Fruit fly (Drosophila melanogaster): ENCODE results near the gene nyo.

Gene nyo

DNA sequence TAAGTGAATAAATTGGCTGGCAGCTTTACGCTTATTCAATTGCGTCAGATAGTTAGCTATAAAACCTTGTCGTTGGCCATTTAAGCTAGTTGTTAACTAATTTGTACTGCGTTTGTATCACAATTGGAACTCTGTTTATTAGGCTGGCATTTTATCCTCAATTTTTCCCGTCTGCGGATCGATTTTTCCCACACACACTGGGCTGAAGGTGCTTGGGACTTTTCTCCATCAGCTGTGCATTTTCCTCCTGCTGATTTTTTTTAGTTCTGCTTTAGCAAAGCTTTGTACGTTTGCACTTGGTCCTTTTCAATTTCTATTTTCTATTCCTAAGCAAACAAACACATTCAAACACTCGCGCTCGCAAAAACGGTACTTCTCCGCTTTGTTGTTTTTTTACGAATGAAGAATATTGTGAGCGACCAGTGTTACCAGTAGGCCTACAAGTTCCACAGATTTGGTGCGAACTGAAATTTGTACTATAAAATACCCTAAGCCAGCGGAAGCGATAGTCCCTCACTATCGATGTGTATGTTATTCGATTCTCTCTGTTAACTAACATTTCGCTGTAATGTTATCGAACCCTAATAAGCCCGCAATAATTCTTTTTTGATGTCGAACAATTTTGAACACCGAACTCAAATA is 66.7 kb downstream of the nyo start (continued):
- no peak for TF ChIP-seq gsb (GFP tag; IDR thresholded peaks at IDR 0.05)
- no peak for TF ChIP-seq Fer2 (tag; optimal IDR thresholded peaks at IDR 0.05)
- TF ChIP-seq CG7839 (tag; optimal IDR thresholded peaks at IDR 0.05), result peak; percentile 22
- peak; percentile 50 for TF ChIP-seq CG15269 (tag; optimal IDR thresholded peaks at IDR 0.05)
- peak; percentile 43 for TF ChIP-seq Nf-YC (tag; optimal IDR thresholded peaks at IDR 0.05)
- no peak for TF ChIP-seq fru (optimal IDR thresholded peaks at IDR 0.05)
- TF ChIP-seq CG15479 (GFP tag; optimal IDR thresholded peaks at IDR 0.05), result no peak
- TF ChIP-seq fd3F (GFP tag; optimal IDR thresholded peaks at IDR 0.05), result no peak
- TF ChIP-seq CG2129 (GFP tag; IDR thresholded peaks at IDR 0.05; ENCODE audit: partially characterized antibody), result no peak
- TF ChIP-seq sd (tag; optimal IDR thresholded peaks at IDR 0.05), result no peak
- no peak for TF ChIP-seq CG15011 (GFP tag; optimal IDR thresholded peaks at IDR 0.05)
- no peak for TF ChIP-seq Hr51 (GFP tag; optimal IDR thresholded peaks at IDR 0.05)
- TF ChIP-seq CG16813 (GFP tag; IDR thresholded peaks at IDR 0.05; ENCODE audit: partially characterized antibody), result no peak
- no peak for TF ChIP-seq sens-2 (GFP tag; IDR thresholded peaks at IDR 0.05)
- TF ChIP-seq eve (GFP tag; optimal IDR thresholded peaks at IDR 0.05), result no peak
- no peak for TF ChIP-seq Ets65A (GFP tag)
- TF ChIP-seq Abd-B (GFP tag; optimal IDR thresholded peaks at IDR 0.05), result no peak
- TF ChIP-seq B-H2 (GFP tag; optimal IDR thresholded peaks at IDR 0.05), result peak; percentile 72
- no peak for TF ChIP-seq prd (optimal IDR thresholded peaks at IDR 0.05)
- no peak for TF ChIP-seq prd (GFP tag; IDR thresholded peaks at IDR 0.05)
- peak; percentile 75 for TF ChIP-seq CG14710 (tag; optimal IDR thresholded peaks at IDR 0.05)
- TF ChIP-seq Med (GFP tag), result peak; percentile 98
- peak; percentile 32 for TF ChIP-seq mam (GFP tag; optimal IDR thresholded peaks at IDR 0.05)
- TF ChIP-seq CG17568 (GFP tag; optimal IDR thresholded peaks at IDR 0.05), result peak; percentile 15
- no peak for TF ChIP-seq CG9932 (GFP tag; IDR thresholded peaks at IDR 0.05)
- no peak for TF ChIP-seq pnt (GFP tag; optimal IDR thresholded peaks at IDR 0.05)
- TF ChIP-seq Dad (GFP tag; optimal IDR thresholded peaks at IDR 0.05), result no peak
- no peak for TF ChIP-seq cwo (GFP tag; optimal IDR thresholded peaks at IDR 0.05)
- no peak for TF ChIP-seq CG42726 (GFP tag; IDR thresholded peaks at IDR 0.05; ENCODE audit: partially characterized antibody)
- TF ChIP-seq CG10321 (GFP tag; IDR thresholded peaks at IDR 0.05), result no peak
- peak; percentile 31 for TF ChIP-seq CG10209 (GFP tag; optimal IDR thresholded peaks at IDR 0.05)
- TF ChIP-seq Sry-δ (GFP tag; optimal IDR thresholded peaks at IDR 0.05), result peak; percentile 85
- TF ChIP-seq dmrt11E (tag; optimal IDR thresholded peaks at IDR 0.05), result no peak
- TF ChIP-seq caup (GFP tag; optimal IDR thresholded peaks at IDR 0.05; ENCODE audit: severe bottlenecking), result peak; percentile 72
- no peak for TF ChIP-seq Trl (optimal IDR thresholded peaks at IDR 0.05)
- peak; percentile 18 for TF ChIP-seq Trl (GFP tag; optimal IDR thresholded peaks at IDR 0.05)
- TF ChIP-seq Lim3 (GFP tag; IDR thresholded peaks at IDR 0.05), result no peak
- no peak for TF ChIP-seq CG4282 (GFP tag; optimal IDR thresholded peaks at IDR 0.05)
- TF ChIP-seq CG12942 (GFP tag; optimal IDR thresholded peaks at IDR 0.05), result no peak
- TF ChIP-seq CG30403 (GFP tag; optimal IDR thresholded peaks at IDR 0.05), result peak; percentile 3
- TF ChIP-seq lola (GFP tag; optimal IDR thresholded peaks at IDR 0.05), result no peak
- no peak for TF ChIP-seq CkIIα-i1 (GFP tag; IDR thresholded peaks at IDR 0.05)
- TF ChIP-seq tap (tag; optimal IDR thresholded peaks at IDR 0.05), result peak; percentile 53
- no peak for TF ChIP-seq CG11696 (GFP tag; IDR thresholded peaks at IDR 0.05)
- TF ChIP-seq phol (tag; optimal IDR thresholded peaks at IDR 0.05), result no peak
- TF ChIP-seq bowl (GFP tag; IDR thresholded peaks at IDR 0.05), result no peak
- TF ChIP-seq grau (tag; optimal IDR thresholded peaks at IDR 0.05), result peak; percentile 59
- TF ChIP-seq ranshi (GFP tag; IDR thresholded peaks at IDR 0.05), result no peak
- peak; percentile 69 for TF ChIP-seq MESR4 (GFP tag; optimal IDR thresholded peaks at IDR 0.05)
- no peak for TF ChIP-seq en (GFP tag; optimal IDR thresholded peaks at IDR 0.05)
- no peak for TF ChIP-seq CG10565 (GFP tag; optimal IDR thresholded peaks at IDR 0.05)

All from whole organism, embryonic.